Fruit fly (Drosophila melanogaster): ENCODE measurements around the gene ndl.

The ndl gene

DNA sequence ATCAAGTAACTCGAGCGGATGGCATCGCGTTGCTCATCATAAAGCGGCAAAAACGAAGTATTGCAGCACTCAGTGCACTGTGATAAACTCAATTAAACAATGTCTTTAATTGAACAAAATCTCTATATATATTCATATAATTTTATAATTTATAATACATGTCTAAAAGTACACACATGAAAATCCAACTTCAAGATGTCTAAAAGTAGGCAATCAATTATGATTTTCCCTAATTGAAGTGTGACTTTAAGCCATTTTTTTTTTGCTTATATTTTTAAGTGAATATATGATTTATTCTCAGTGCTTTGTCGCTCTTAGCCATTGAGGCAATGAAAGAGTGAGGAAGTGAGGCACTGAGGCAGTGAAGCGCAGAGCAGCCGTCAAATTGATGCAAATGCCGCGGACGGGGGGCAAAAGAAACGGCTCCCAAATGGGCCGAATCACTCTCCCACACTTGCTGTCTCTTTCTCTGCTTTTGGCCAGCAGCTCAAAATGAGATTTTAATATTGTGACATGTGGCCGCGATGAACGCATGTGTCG lies 25.8 kb downstream of the ndl start (continued):
- no peak for TF ChIP-seq Hr39 (GFP tag; optimal IDR thresholded peaks at IDR 0.05)
- TF ChIP-seq CG3032 (tag; optimal IDR thresholded peaks at IDR 0.05) = no peak
- no peak for TF ChIP-seq Met (GFP tag; optimal IDR thresholded peaks at IDR 0.05)
- TF ChIP-seq achi (GFP tag; optimal IDR thresholded peaks at IDR 0.05) = peak; percentile 34
- no peak for TF ChIP-seq CG10631 (GFP tag; optimal IDR thresholded peaks at IDR 0.05)
- peak; percentile 27 for TF ChIP-seq svp (GFP tag)
- no peak for TF ChIP-seq CG6854 (GFP tag; optimal IDR thresholded peaks at IDR 0.05)
- TF ChIP-seq fkh (GFP tag; optimal IDR thresholded peaks at IDR 0.05) = no peak
- TF ChIP-seq CG3919 (GFP tag; optimal IDR thresholded peaks at IDR 0.05) = no peak
- no peak for TF ChIP-seq CG31627 (GFP tag; optimal IDR thresholded peaks at IDR 0.05)
- TF ChIP-seq CG10669 (GFP tag; optimal IDR thresholded peaks at IDR 0.05) = no peak
- no peak for TF ChIP-seq CG8319 (GFP tag; optimal IDR thresholded peaks at IDR 0.05)
- TF ChIP-seq dsx (GFP tag; optimal IDR thresholded peaks at IDR 0.05; ENCODE audit: poor library complexity, severe bottlenecking) = no peak
- TF ChIP-seq lz (GFP tag; optimal IDR thresholded peaks at IDR 0.05) = no peak
- peak; percentile 16 for TF ChIP-seq net (GFP tag; optimal IDR thresholded peaks at IDR 0.05)
- no peak for TF ChIP-seq Ets96B (tag; optimal IDR thresholded peaks at IDR 0.05)
- no peak for TF ChIP-seq CG4318 (GFP tag; optimal IDR thresholded peaks at IDR 0.05)
- TF ChIP-seq CG16779 (tag; optimal IDR thresholded peaks at IDR 0.05) = no peak
- no peak for TF ChIP-seq Eip75B (GFP tag; optimal IDR thresholded peaks at IDR 0.05)
- TF ChIP-seq Blimp-1 (GFP tag; optimal IDR thresholded peaks at IDR 0.05) = no peak
- TF ChIP-seq Hr38 (GFP tag; optimal IDR thresholded peaks at IDR 0.05) = no peak
- no peak for TF ChIP-seq Eip93F (GFP tag; optimal IDR thresholded peaks at IDR 0.05)
- peak; percentile 16 for TF ChIP-seq CG34406 (GFP tag; optimal IDR thresholded peaks at IDR 0.05)
- peak; percentile 12 for TF ChIP-seq CG32006 (GFP tag; optimal IDR thresholded peaks at IDR 0.05)
- no peak for TF ChIP-seq CG6792 (GFP tag; optimal IDR thresholded peaks at IDR 0.05)
- TF ChIP-seq CG6163 (GFP tag; IDR thresholded peaks at IDR 0.05) = no peak
- no peak for TF ChIP-seq CG7368 (GFP tag; optimal IDR thresholded peaks at IDR 0.05)
- no peak for TF ChIP-seq ss (GFP tag; optimal IDR thresholded peaks at IDR 0.05)
- no peak for TF ChIP-seq Lpt (GFP tag; optimal IDR thresholded peaks at IDR 0.05)

DNA sequence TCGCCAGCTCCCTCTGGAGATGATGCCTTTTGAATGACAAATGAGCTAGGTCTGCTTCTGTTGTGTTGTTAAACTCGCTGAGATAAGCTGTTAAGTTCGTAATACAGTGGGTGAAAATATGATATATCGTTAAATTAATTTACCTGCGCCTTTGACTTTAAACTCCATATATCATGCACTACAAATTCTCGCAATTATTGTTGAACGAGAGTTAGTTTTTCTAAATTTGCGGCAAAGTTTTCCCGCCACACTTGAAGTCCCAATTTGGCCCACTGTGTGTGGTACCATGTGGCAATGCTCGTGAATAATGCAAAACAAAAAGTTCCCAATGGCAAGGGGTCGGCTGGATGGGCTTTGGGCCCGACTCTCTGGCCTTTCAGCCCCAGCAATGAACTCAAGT lies 26.5 kb downstream of the ndl start:
- TF ChIP-seq dsx (GFP tag; optimal IDR thresholded peaks at IDR 0.05; ENCODE audit: poor library complexity, severe bottlenecking) = peak; percentile 39
- TF ChIP-seq CG11294 (GFP tag; IDR thresholded peaks at IDR 0.05) = peak; percentile 38; the same call in 1 of the 2 replicates
- peak; percentile 61 for TF ChIP-seq CG8632 (GFP tag; optimal IDR thresholded peaks at IDR 0.05)
- TF ChIP-seq fkh (GFP tag; optimal IDR thresholded peaks at IDR 0.05) = no peak
- peak; percentile 61 for TF ChIP-seq CG11902 (GFP tag; optimal IDR thresholded peaks at IDR 0.05)
- TF ChIP-seq CG6854 (GFP tag; optimal IDR thresholded peaks at IDR 0.05) = no peak
- peak; percentile 55 for TF ChIP-seq cyc (GFP tag; optimal IDR thresholded peaks at IDR 0.05)
- peak; percentile 64 for TF ChIP-seq Smox (GFP tag; optimal IDR thresholded peaks at IDR 0.05)
- no peak for TF ChIP-seq Blimp-1 (GFP tag; optimal IDR thresholded peaks at IDR 0.05)
- peak; percentile 48 for TF ChIP-seq lz (GFP tag; optimal IDR thresholded peaks at IDR 0.05)
- no peak for TF ChIP-seq CG3032 (tag; optimal IDR thresholded peaks at IDR 0.05)
- peak; percentile 55 for TF ChIP-seq topi (GFP tag; optimal IDR thresholded peaks at IDR 0.05)
- peak; percentile 70 for TF ChIP-seq CG31627 (GFP tag; optimal IDR thresholded peaks at IDR 0.05)
- TF ChIP-seq CG32006 (GFP tag; optimal IDR thresholded peaks at IDR 0.05) = peak; percentile 71
- peak; percentile 50 for TF ChIP-seq CG10631 (GFP tag; optimal IDR thresholded peaks at IDR 0.05)
- TF ChIP-seq spab (GFP tag; optimal IDR thresholded peaks at IDR 0.05) = peak; percentile 67
- TF ChIP-seq CG6163 (GFP tag; IDR thresholded peaks at IDR 0.05) = peak; percentile 75
- TF ChIP-seq esn (GFP tag; optimal IDR thresholded peaks at IDR 0.05) = no peak
- peak; percentile 43 for TF ChIP-seq CG1621 (tag; optimal IDR thresholded peaks at IDR 0.05)
- peak; percentile 43 for TF ChIP-seq CG11762 (GFP tag; optimal IDR thresholded peaks at IDR 0.05; ENCODE audit: insufficient read depth)
- peak; percentile 76 for TF ChIP-seq eg (GFP tag; IDR thresholded peaks at IDR 0.05)
- peak; percentile 59 for TF ChIP-seq Sox14 (GFP tag; optimal IDR thresholded peaks at IDR 0.05)
- no peak for TF ChIP-seq fd85E (GFP tag; optimal IDR thresholded peaks at IDR 0.05)
- peak; percentile 81 for TF ChIP-seq CG15336 (GFP tag; IDR thresholded peaks at IDR 0.05)
- TF ChIP-seq net (GFP tag; optimal IDR thresholded peaks at IDR 0.05) = peak; percentile 65
- TF ChIP-seq Ets21C (GFP tag; optimal IDR thresholded peaks at IDR 0.05) = peak; percentile 10
- TF ChIP-seq fd59A (GFP tag; optimal IDR thresholded peaks at IDR 0.05) = peak; percentile 47
- peak; percentile 24 for TF ChIP-seq CG9139 (GFP tag; optimal IDR thresholded peaks at IDR 0.05)
- TF ChIP-seq CG16779 (tag; optimal IDR thresholded peaks at IDR 0.05) = no peak
- TF ChIP-seq salr (GFP tag; optimal IDR thresholded peaks at IDR 0.05) = peak in 1 of 2 experiments; percentile 50
- TF ChIP-seq Hr38 (GFP tag; optimal IDR thresholded peaks at IDR 0.05) = no peak
- TF ChIP-seq CG6276 (GFP tag; optimal IDR thresholded peaks at IDR 0.05) = peak; percentile 43
- TF ChIP-seq Sox15 (GFP tag; optimal IDR thresholded peaks at IDR 0.05) = peak; percentile 41

Measured in whole organism, prepupa.